Worm (Caenorhabditis elegans): ENCODE results near the gene C01B10.9.
A peak's percentile ranks its signal among the peaks of the same experiment; 100 is the strongest.

The C01B10.9 gene

ce11 chrIV:6646905-6647304, 14.9 kb downstream of the C01B10.9 start:
- no peak for TF ChIP-seq egl-27 (tag; optimal IDR thresholded peaks at IDR 0.05)
- no peak for TF ChIP-seq unc-55 (GFP tag; optimal IDR thresholded peaks at IDR 0.05)
- TF ChIP-seq nhr-23 (tag; optimal IDR thresholded peaks at IDR 0.05), result no peak
- TF ChIP-seq nhr-6 (tag; optimal IDR thresholded peaks at IDR 0.05), result no peak
- no peak for TF ChIP-seq nhr-11 (tag; optimal IDR thresholded peaks at IDR 0.05)
- TF ChIP-seq ama-1 (optimal IDR thresholded peaks at IDR 0.05), result no peak
- no peak for TF ChIP-seq sem-4 (tag; optimal IDR thresholded peaks at IDR 0.05)
- no peak for TF ChIP-seq nhr-12 (tag; optimal IDR thresholded peaks at IDR 0.05)
- no peak for TF ChIP-seq blmp-1 (tag; optimal IDR thresholded peaks at IDR 0.05; ENCODE audit: insufficient read depth)
- no peak for TF ChIP-seq unc-62 (GFP tag; optimal IDR thresholded peaks at IDR 0.05)
- no peak for TF ChIP-seq fos-1 (tag; optimal IDR thresholded peaks at IDR 0.05)
- no peak for TF ChIP-seq alr-1 (tag; optimal IDR thresholded peaks at IDR 0.05)
- no peak for TF ChIP-seq ztf-4 (tag; optimal IDR thresholded peaks at IDR 0.05)
- TF ChIP-seq unc-39 (tag; optimal IDR thresholded peaks at IDR 0.05), result no peak
- TF ChIP-seq ZK546.5 (tag; optimal IDR thresholded peaks at IDR 0.05), result no peak
- no peak for TF ChIP-seq lin-11 (tag; optimal IDR thresholded peaks at IDR 0.05)
- no peak for TF ChIP-seq lin-13 (GFP tag; optimal IDR thresholded peaks at IDR 0.05)
- no peak for TF ChIP-seq mab-5 (tag; optimal IDR thresholded peaks at IDR 0.05)
- no peak for TF ChIP-seq mdl-1 (tag; optimal IDR thresholded peaks at IDR 0.05)
- TF ChIP-seq peb-1 (tag; optimal IDR thresholded peaks at IDR 0.05), result no peak

DNA sequence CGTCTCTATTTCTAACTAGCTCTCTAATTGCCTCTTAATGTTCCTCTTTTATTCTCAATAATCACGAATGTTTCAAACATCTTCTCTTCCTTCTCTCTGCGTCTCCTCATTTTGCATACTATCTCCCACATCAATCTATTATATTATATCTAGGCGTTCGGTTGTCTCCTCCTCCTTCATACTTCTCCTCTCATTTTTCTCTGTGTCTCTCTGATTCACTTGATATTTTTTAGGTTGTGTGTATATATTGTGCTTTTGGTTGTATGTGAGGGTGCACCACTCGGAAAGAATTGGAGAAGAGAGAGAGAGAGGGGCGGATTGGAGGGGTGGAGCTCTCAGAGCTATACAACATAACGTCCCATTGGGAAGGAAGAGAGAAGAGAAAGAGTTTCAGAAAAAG, 16.6 kb downstream of the C01B10.9 start:
- TF ChIP-seq C34F6.9 (tag; optimal IDR thresholded peaks at IDR 0.05), result peak; percentile 44
- TF ChIP-seq ztf-11 (tag; optimal IDR thresholded peaks at IDR 0.05), result no peak
- no peak for TF ChIP-seq nhr-237 (tag; optimal IDR thresholded peaks at IDR 0.05)
- TF ChIP-seq skn-1 (tag; optimal IDR thresholded peaks at IDR 0.05), result no peak
- TF ChIP-seq fos-1 (tag; optimal IDR thresholded peaks at IDR 0.05), result no peak
- peak; percentile 43 for TF ChIP-seq mab-5 (tag; optimal IDR thresholded peaks at IDR 0.05)
- TF ChIP-seq elt-1 (tag; optimal IDR thresholded peaks at IDR 0.05), result no peak
- TF ChIP-seq unc-39 (tag; optimal IDR thresholded peaks at IDR 0.05), result no peak
- TF ChIP-seq mbf-1 (tag; optimal IDR thresholded peaks at IDR 0.05), result no peak
- TF ChIP-seq F13H6.1 (tag; optimal IDR thresholded peaks at IDR 0.05), result peak; percentile 56
- peak; percentile 41 for TF ChIP-seq unc-55 (GFP tag; optimal IDR thresholded peaks at IDR 0.05)
- TF ChIP-seq ztf-1 (GFP tag; conservative IDR thresholded peaks at IDR 0.05), result no peak
- peak in 1 of 2 experiments; percentile 29 for TF ChIP-seq lsy-2 (tag; optimal IDR thresholded peaks at IDR 0.05)

DNA sequence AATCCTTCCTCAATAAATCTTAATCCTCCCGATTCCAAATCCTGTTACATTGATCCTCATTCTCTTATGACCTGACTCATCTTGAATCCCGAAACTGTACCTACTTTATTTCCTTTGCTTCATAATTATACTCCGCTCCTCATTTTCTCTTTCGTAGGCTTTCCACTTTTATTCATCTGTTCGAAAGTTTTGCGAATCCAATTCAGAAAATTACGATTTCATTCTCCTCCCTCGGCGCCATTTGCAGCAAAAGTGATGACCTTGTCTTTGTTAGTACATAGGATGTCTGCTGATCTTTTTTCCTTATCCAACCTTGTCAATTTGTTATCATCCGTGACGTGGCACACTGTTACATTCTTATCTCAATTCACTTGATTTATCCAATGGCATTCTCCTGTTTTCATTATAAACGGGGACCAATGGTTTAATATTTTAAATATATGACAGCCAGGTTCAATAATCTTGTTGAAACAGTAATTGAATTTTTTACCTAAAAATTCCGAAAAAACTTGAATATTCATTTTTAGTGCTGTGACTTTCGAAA, 20.5 kb downstream of the C01B10.9 start:
- TF ChIP-seq nhr-237 (tag; optimal IDR thresholded peaks at IDR 0.05), result no peak
- no peak for TF ChIP-seq egl-27 (tag; optimal IDR thresholded peaks at IDR 0.05)
- TF ChIP-seq sma-3 (GFP tag; optimal IDR thresholded peaks at IDR 0.05), result no peak
- peak; percentile 77 for TF ChIP-seq crh-2 (tag; optimal IDR thresholded peaks at IDR 0.05)

ce11 chrIV:6653663-6654201, 21.7 kb downstream of the C01B10.9 start:
- TF ChIP-seq nhr-21 (tag; optimal IDR thresholded peaks at IDR 0.05) (peak; percentile 48), lin-13 (GFP tag; optimal IDR thresholded peaks at IDR 0.05) (no peak), nhr-11 (tag; optimal IDR thresholded peaks at IDR 0.05) (no peak), nhr-23 (tag; optimal IDR thresholded peaks at IDR 0.05) (no peak), C34F6.9 (tag; optimal IDR thresholded peaks at IDR 0.05) (no peak), mab-5 (tag; optimal IDR thresholded peaks at IDR 0.05) (no peak), lin-11 (tag; optimal IDR thresholded peaks at IDR 0.05) (no peak), egl-27 (tag; optimal IDR thresholded peaks at IDR 0.05) (no peak), zag-1 (tag; optimal IDR thresholded peaks at IDR 0.05) (no peak), nhr-25 (tag; optimal IDR thresholded peaks at IDR 0.05) (peak; percentile 15), Y55F3AM.14 (GFP tag; optimal IDR thresholded peaks at IDR 0.05) (peak; percentile 1), unc-55 (GFP tag; optimal IDR thresholded peaks at IDR 0.05) (no peak), alr-1 (tag; optimal IDR thresholded peaks at IDR 0.05) (no peak), nhr-6 (tag; optimal IDR thresholded peaks at IDR 0.05) (no peak), ZK546.5 (tag; optimal IDR thresholded peaks at IDR 0.05) (no peak), unc-62 (GFP tag; optimal IDR thresholded peaks at IDR 0.05) (no peak), nhr-10 (tag; optimal IDR thresholded peaks at IDR 0.05) (no peak), ztf-1 (GFP tag; conservative IDR thresholded peaks at IDR 0.05) (no peak), mbf-1 (tag; optimal IDR thresholded peaks at IDR 0.05) (no peak), sma-3 (GFP tag; optimal IDR thresholded peaks at IDR 0.05) (no peak), lin-39 (tag; optimal IDR thresholded peaks at IDR 0.05) (no peak), mdl-1 (tag; optimal IDR thresholded peaks at IDR 0.05) (no peak), sem-4 (tag; optimal IDR thresholded peaks at IDR 0.05) (peak; percentile 43), ztf-4 (tag; optimal IDR thresholded peaks at IDR 0.05) (no peak), blmp-1 (tag; optimal IDR thresholded peaks at IDR 0.05; ENCODE audit: insufficient read depth) (no peak), F13H6.1 (tag; optimal IDR thresholded peaks at IDR 0.05) (no peak), nhr-12 (tag; optimal IDR thresholded peaks at IDR 0.05) (no peak), ceh-82 (tag; optimal IDR thresholded peaks at IDR 0.05) (no peak), elt-3 (tag; optimal IDR thresholded peaks at IDR 0.05) (no peak), nhr-77 (tag; optimal IDR thresholded peaks at IDR 0.05) (no peak), ceh-16 (tag; optimal IDR thresholded peaks at IDR 0.05) (no peak), ama-1 (optimal IDR thresholded peaks at IDR 0.05) (no peak)
